Worm (Caenorhabditis elegans) whole organism, L2 larva: ENCODE measurements around the gene T26G10.4.

Experiments used
- C34F6.9 ChIP-seq: fragments of 150-350 bp; optimal IDR thresholded peaks from 2 replicates; lab custom pipeline; 2014; ENCODE audit warnings: missing biosample characterization, missing genetic modification characterization
- F13H6.1 ChIP-seq: sonication (generic microtip); optimal IDR thresholded peaks from 2 replicates; lab custom pipeline; 2016; ENCODE audit warnings: missing genetic modification characterization, missing compliant biosample characterization
- R02D3.7 ChIP-seq: fragments of 150-350 bp; optimal IDR thresholded peaks from 2 replicates; lab custom pipeline; 2014; ENCODE audit warnings: missing biosample characterization, missing genetic modification characterization
- Y55F3AM.14 ChIP-seq: fragments of 200-800 bp; sonication (Bioruptor generic); optimal IDR thresholded peaks from 2 replicates; lab custom pipeline; 2018; ENCODE audit warnings: mild to moderate bottlenecking, missing genetic modification characterization, missing compliant biosample characterization
- ZK546.5 ChIP-seq: sonication (generic microtip); optimal IDR thresholded peaks from 2 replicates; lab custom pipeline; 2017; ENCODE audit warnings: missing biosample characterization, missing genetic modification characterization
- alr-1 ChIP-seq: fragments of 150-350 bp; optimal IDR thresholded peaks from 2 replicates; lab custom pipeline; 2014; ENCODE audit warnings: missing biosample characterization, missing genetic modification characterization
- aly-2 ChIP-seq: fragments of 150-350 bp; optimal IDR thresholded peaks from 2 replicates; lab custom pipeline; 2014; ENCODE audit warnings: missing biosample characterization, missing genetic modification characterization
- ama-1 ChIP-seq: fragments of 150-350 bp; optimal IDR thresholded peaks from 2 replicates; lab custom pipeline; 2018; ENCODE audit warnings: inconsistent platforms
- blmp-1 ChIP-seq: sonication (generic microtip); optimal IDR thresholded peaks from 2 replicates; lab custom pipeline; 2017; ENCODE audit warnings: missing genetic modification characterization, mild to moderate bottlenecking, missing compliant biosample characterization, antibody characterized with exemption, moderate library complexity; ENCODE audit not compliant: insufficient read depth
- ceh-16 ChIP-seq: fragments of 150-350 bp; optimal IDR thresholded peaks from 2 replicates; lab custom pipeline; 2014; ENCODE audit warnings: missing biosample characterization, missing genetic modification characterization
- ceh-82 ChIP-seq: fragments of 150-350 bp; optimal IDR thresholded peaks from 2 replicates; lab custom pipeline; 2014; ENCODE audit warnings: missing biosample characterization, missing genetic modification characterization
- crh-2 ChIP-seq: sonication (generic microtip); optimal IDR thresholded peaks from 2 replicates; lab custom pipeline; 2017; ENCODE audit warnings: missing biosample characterization, missing genetic modification characterization
- dmd-4 ChIP-seq: sonication (generic microtip); optimal IDR thresholded peaks from 2 replicates; lab custom pipeline; 2017; ENCODE audit warnings: missing biosample characterization, missing genetic modification characterization
- egl-27 ChIP-seq: sonication (generic microtip); optimal IDR thresholded peaks from 3 replicates; lab custom pipeline; 2017; ENCODE audit warnings: missing biosample characterization, missing genetic modification reagents, missing genetic modification characterization
- elt-1 ChIP-seq: fragments of 150-350 bp; optimal IDR thresholded peaks from 2 replicates; lab custom pipeline; 2014; ENCODE audit warnings: missing biosample characterization, missing genetic modification characterization
- elt-3 ChIP-seq: sonication (generic microtip); optimal IDR thresholded peaks from 2 replicates; lab custom pipeline; 2017; ENCODE audit warnings: missing biosample characterization, missing genetic modification characterization
- fos-1 ChIP-seq: fragments of 150-350 bp; optimal IDR thresholded peaks from 2 replicates; lab custom pipeline; 2014; ENCODE audit warnings: missing biosample characterization, missing genetic modification characterization
- gmeb-1 ChIP-seq: fragments of 150-350 bp; optimal IDR thresholded peaks from 2 replicates; lab custom pipeline; 2014; ENCODE audit warnings: missing biosample characterization, missing genetic modification characterization
- lin-11 ChIP-seq: fragments of 150-350 bp; sonication (generic microtip); optimal IDR thresholded peaks from 2 replicates; lab custom pipeline; 2014; ENCODE audit warnings: missing biosample characterization, missing genetic modification characterization, inconsistent platforms, mixed read lengths
- lin-13 ChIP-seq: fragments of 150-350 bp; optimal IDR thresholded peaks from 2 replicates; lab custom pipeline; 2014; ENCODE audit warnings: missing biosample characterization, missing genetic modification reagents, missing genetic modification characterization
- lin-39 ChIP-seq: fragments of 150-350 bp; optimal IDR thresholded peaks from 2 replicates; lab custom pipeline; 2014; ENCODE audit warnings: missing biosample characterization, missing genetic modification reagents, missing genetic modification characterization
- lsy-2 ChIP-seq, 2 experiments: fragments of 150-350 bp in 1 of 2; sonication (generic microtip) in 1 of 2; optimal IDR thresholded peaks; 2 replicates each; lab custom pipeline; 2014 to 2017; ENCODE audit warnings: missing biosample characterization in 2 of 2, missing genetic modification characterization in 2 of 2
- mab-5 ChIP-seq: fragments of 150-350 bp; optimal IDR thresholded peaks from 2 replicates; lab custom pipeline; 2014; ENCODE audit warnings: missing biosample characterization, missing genetic modification characterization
- mbf-1 ChIP-seq: sonication (generic microtip); optimal IDR thresholded peaks from 2 replicates; lab custom pipeline; 2017; ENCODE audit warnings: missing biosample characterization, missing genetic modification characterization
- mdl-1 ChIP-seq, 2 experiments: fragments of 150-350 bp in 1 of 2; sonication (generic microtip) in 1 of 2; optimal IDR thresholded peaks; 2 replicates each; lab custom pipeline; 2017; ENCODE audit warnings: missing biosample characterization in 2 of 2, missing genetic modification characterization in 2 of 2
- nhr-10 ChIP-seq: sonication (generic microtip); optimal IDR thresholded peaks from 2 replicates; lab custom pipeline; 2017; ENCODE audit warnings: missing biosample characterization, missing genetic modification characterization
- nhr-11 ChIP-seq: fragments of 150-350 bp; optimal IDR thresholded peaks from 2 replicates; lab custom pipeline; 2014; ENCODE audit warnings: missing biosample characterization, missing genetic modification characterization
- nhr-12 ChIP-seq: fragments of 150-350 bp; optimal IDR thresholded peaks from 2 replicates; lab custom pipeline; 2014; ENCODE audit warnings: missing biosample characterization, missing genetic modification characterization
- nhr-129 ChIP-seq: fragments of 150-350 bp; optimal IDR thresholded peaks from 2 replicates; lab custom pipeline; 2014; ENCODE audit warnings: missing biosample characterization, missing genetic modification characterization
- nhr-21 ChIP-seq: fragments of 150-350 bp; optimal IDR thresholded peaks from 2 replicates; lab custom pipeline; 2014; ENCODE audit warnings: missing biosample characterization, missing genetic modification characterization
- nhr-23 ChIP-seq: fragments of 150-350 bp; optimal IDR thresholded peaks from 2 replicates; lab custom pipeline; 2014; ENCODE audit warnings: missing biosample characterization, missing genetic modification reagents, missing genetic modification characterization
- nhr-237 ChIP-seq: fragments of 150-350 bp; optimal IDR thresholded peaks from 2 replicates; lab custom pipeline; 2014; ENCODE audit warnings: missing biosample characterization, missing genetic modification characterization
- nhr-25 ChIP-seq: fragments of 150-350 bp; sonication (generic microtip); optimal IDR thresholded peaks from 3 replicates; lab custom pipeline; 2014; ENCODE audit warnings: missing biosample characterization, missing genetic modification characterization
- nhr-6 ChIP-seq: fragments of 150-350 bp; optimal IDR thresholded peaks from 2 replicates; lab custom pipeline; 2014; ENCODE audit warnings: missing biosample characterization, missing genetic modification characterization
- nhr-77 ChIP-seq: fragments of 150-350 bp; optimal IDR thresholded peaks from 2 replicates; lab custom pipeline; 2014; ENCODE audit warnings: missing biosample characterization, missing genetic modification characterization
- peb-1 ChIP-seq: fragments of 150-350 bp; optimal IDR thresholded peaks from 2 replicates; lab custom pipeline; 2014; ENCODE audit warnings: missing biosample characterization, missing genetic modification characterization
- sem-4 ChIP-seq: fragments of 150-350 bp; optimal IDR thresholded peaks from 2 replicates; lab custom pipeline; 2014; ENCODE audit warnings: missing biosample characterization, missing genetic modification reagents, missing genetic modification characterization
- skn-1 ChIP-seq: sonication (generic microtip); optimal IDR thresholded peaks from 2 replicates; lab custom pipeline; 2017; ENCODE audit warnings: missing biosample characterization, missing genetic modification characterization
- sma-3 ChIP-seq: sonication (generic microtip); optimal IDR thresholded peaks from 2 replicates; lab custom pipeline; 2016; ENCODE audit warnings: missing genetic modification reagents, missing genetic modification characterization, missing compliant biosample characterization
- sma-9 ChIP-seq, 2 experiments: fragments of 150-350 bp in 1 of 2; sonication (generic microtip) in 1 of 2; optimal IDR thresholded peaks; 2 replicates each; lab custom pipeline; 2014 to 2016; ENCODE audit warnings: missing genetic modification characterization in 2 of 2, mild to moderate bottlenecking in 1 of 2, missing biosample characterization in 1 of 2, missing compliant biosample characterization in 1 of 2, missing genetic modification reagents in 1 of 2, moderate library complexity in 1 of 2
- snpc-4 ChIP-seq: fragments of 150-350 bp; optimal IDR thresholded peaks from 2 replicates; lab custom pipeline; 2014; ENCODE audit warnings: missing biosample characterization, missing genetic modification characterization
- unc-39 ChIP-seq: fragments of 150-350 bp; optimal IDR thresholded peaks from 2 replicates; lab custom pipeline; 2014; ENCODE audit warnings: missing biosample characterization, missing genetic modification characterization
- unc-55 ChIP-seq: fragments of 150-350 bp; sonication (generic microtip); optimal IDR thresholded peaks from 3 replicates; lab custom pipeline; 2014; ENCODE audit warnings: missing biosample characterization, missing genetic modification reagents, missing genetic modification characterization
- unc-62 ChIP-seq: fragments of 150-350 bp; optimal IDR thresholded peaks from 2 replicates; lab custom pipeline; 2014; ENCODE audit warnings: missing biosample characterization, missing genetic modification reagents, missing genetic modification characterization
- zag-1 ChIP-seq: fragments of 150-350 bp; optimal IDR thresholded peaks from 2 replicates; lab custom pipeline; 2014; ENCODE audit warnings: missing biosample characterization, missing genetic modification characterization
- ztf-1 ChIP-seq: fragments of 200-800 bp; sonication (Bioruptor generic); conservative IDR thresholded peaks from 2 replicates; pipeline ENCODE4 v1.3.6; 2022; ENCODE audit warnings: missing genetic modification characterization, missing compliant biosample characterization
- ztf-11 ChIP-seq: sonication (generic microtip); optimal IDR thresholded peaks from 2 replicates; lab custom pipeline; 2017; ENCODE audit warnings: missing biosample characterization, missing genetic modification characterization
- ztf-4 ChIP-seq: fragments of 150-350 bp; optimal IDR thresholded peaks from 2 replicates; lab custom pipeline; 2014; ENCODE audit warnings: missing biosample characterization, missing genetic modification characterization

T26G10.4 gene

ce11 chrIII:9401036-9401435 lies 19.3 kb upstream of the T26G10.4 start, which contains the start of gene nlp-48:
Gene nlp-48, minus strand, starts transcription at chrIII:9401136.
- TF ChIP-seq peb-1 (no peak), snpc-4 (tag; lab: Kevin White, UChicago) (no peak), mbf-1 (tag; lab: Kevin White, UChicago) (no peak), nhr-11 (tag; lab: Kevin White, UChicago) (no peak)

- TF ChIP-seq zag-1 (no peak), dmd-4 (tag; lab: Kevin White, UChicago) (no peak), elt-1 (tag; lab: Kevin White, UChicago) (no peak), ZK546.5 (tag; lab: Kevin White, UChicago) (peak; percentile 3), lsy-2 (tag; optimal IDR thresholded peaks at IDR 0.05; lab: Kevin White, UChicago) (peak; percentile 75 to 91), ztf-11 (tag; lab: Kevin White, UChicago) (no peak), fos-1 (tag; lab: Kevin White, UChicago) (no peak), R02D3.7 (tag; lab: Kevin White, UChicago) (peak; percentile 92), snpc-4 (tag; lab: Kevin White, UChicago) (peak; percentile 60), alr-1 (no peak), nhr-23 (tag; lab: Kevin White, UChicago) (no peak), mdl-1 (tag; optimal IDR thresholded peaks at IDR 0.05; lab: Kevin White, UChicago) (no peak), egl-27 (tag; lab: Kevin White, UChicago) (peak; percentile 50), nhr-77 (tag; lab: Kevin White, UChicago) (no peak), nhr-21 (tag; lab: Kevin White, UChicago) (peak; percentile 54), mab-5 (tag; lab: Kevin White, UChicago) (peak; percentile 65), peb-1 (no peak), elt-3 (no peak), nhr-11 (tag; lab: Kevin White, UChicago) (no peak), unc-39 (tag; lab: Kevin White, UChicago) (no peak), blmp-1 (tag; lab: Kevin White, UChicago) (peak; percentile 83), lin-11 (tag; lab: Kevin White, UChicago) (no peak), nhr-12 (tag; lab: Kevin White, UChicago) (no peak), unc-62 (GFP tag; lab: Kevin White, UChicago) (no peak), ztf-1 (no peak), Y55F3AM.14 (no peak), unc-55 (GFP tag; lab: Kevin White, UChicago) (peak; percentile 83), lin-39 (tag; lab: Kevin White, UChicago) (no peak), sma-3 (GFP tag; lab: Kevin White, UChicago) (peak; percentile 67), mbf-1 (tag; lab: Kevin White, UChicago) (no peak), nhr-237 (tag; lab: Kevin White, UChicago) (no peak), ceh-16 (no peak), skn-1 (tag; lab: Kevin White, UChicago) (no peak), sem-4 (peak; percentile 28), ztf-4 (tag; lab: Kevin White, UChicago) (no peak), nhr-6 (no peak), ama-1 (lab: Kevin White, UChicago) (no peak), F13H6.1 (tag; lab: Kevin White, UChicago) (peak; percentile 68), C34F6.9 (tag; lab: Kevin White, UChicago) (peak; percentile 36), nhr-10 (no peak), nhr-25 (tag; lab: Kevin White, UChicago) (peak; percentile 72), gmeb-1 (tag; lab: Kevin White, UChicago) (peak; percentile 81), ceh-82 (tag; lab: Kevin White, UChicago) (no peak), aly-2 (tag; lab: Kevin White, UChicago) (no peak), lin-13 (peak; percentile 68), crh-2 (tag; lab: Kevin White, UChicago) (peak; percentile 76), nhr-129 (peak; percentile 21), sma-9 (GFP tag; optimal IDR thresholded peaks at IDR 0.05; lab: Kevin White, UChicago) (peak; percentile 56), sma-9 (tag; optimal IDR thresholded peaks at IDR 0.05; lab: Kevin White, UChicago) (no peak)
Observed at ce11 chrIII:9406600-9406999, 13.7 kb upstream of the T26G10.4 start, which contains the start of gene T26G10.1. Gene T26G10.1, minus strand, starts transcription at chrIII:9406641.
